Fruit fly (Drosophila melanogaster): ENCODE measurements around the gene CG10949.
A peak's percentile ranks its signal among the peaks of the same experiment; 100 is the strongest.

CG10949 gene

DNA sequence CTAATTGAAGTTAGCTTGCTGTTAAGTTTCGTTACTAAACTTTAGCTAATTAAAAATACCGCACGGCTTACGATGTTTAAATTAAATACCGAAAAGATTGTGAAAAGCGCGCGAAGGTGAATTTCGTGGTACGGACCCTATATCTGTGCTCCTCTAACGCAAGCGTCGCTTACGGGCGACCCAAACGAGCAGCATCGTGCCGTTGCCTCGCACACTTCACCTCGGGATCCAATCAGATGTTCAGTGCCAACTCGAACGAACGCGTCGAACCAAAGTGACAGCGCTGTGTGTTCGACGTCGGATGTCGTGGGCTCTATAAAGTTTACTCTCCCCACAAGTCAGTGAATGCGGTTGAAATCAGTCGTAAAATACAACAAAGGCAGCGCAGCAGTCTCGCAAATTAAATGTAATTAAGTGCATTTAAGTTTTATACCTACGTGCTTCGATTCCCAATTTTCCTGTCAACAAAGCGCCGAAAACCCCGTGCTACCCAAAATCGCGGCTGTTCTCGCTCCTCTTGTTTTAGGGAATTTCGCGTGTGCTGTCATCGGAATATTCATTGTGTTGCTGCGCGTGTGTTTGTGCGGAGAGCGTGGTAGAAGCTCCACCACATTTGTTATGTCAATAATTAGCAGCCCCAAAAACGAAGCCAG lies 12.2 kb upstream of the CG10949 start (continued):
- TF ChIP-seq Ada2b (GFP tag; IDR thresholded peaks at IDR 0.05) (0 out of 2 replicates have a peak, but pooled peaks have one; percentile 29), HLHmδ (GFP tag; optimal IDR thresholded peaks at IDR 0.05) (no peak), CG4282 (GFP tag; optimal IDR thresholded peaks at IDR 0.05) (no peak), hkb (optimal IDR thresholded peaks at IDR 0.05) (no peak), hkb (GFP tag; IDR thresholded peaks at IDR 0.05) (0 out of 2 replicates have a peak, but pooled peaks have one; percentile 20), CG9609 (GFP tag; optimal IDR thresholded peaks at IDR 0.05) (no peak), CG11247 (GFP tag; IDR thresholded peaks at IDR 0.05) (no peak), zfh1 (GFP tag; IDR thresholded peaks at IDR 0.05) (no peak), CG5180 (GFP tag; optimal IDR thresholded peaks at IDR 0.05) (peak; percentile 100), CG11093 (GFP tag; IDR thresholded peaks at IDR 0.05) (no peak), en (GFP tag; optimal IDR thresholded peaks at IDR 0.05) (no peak), CG43689 (GFP tag; IDR thresholded peaks at IDR 0.05) (no peak), CG17568 (GFP tag; optimal IDR thresholded peaks at IDR 0.05) (no peak), CG12236 (GFP tag; optimal IDR thresholded peaks at IDR 0.05) (no peak), D19A (tag; optimal IDR thresholded peaks at IDR 0.05) (no peak), CG3838 (GFP tag; optimal IDR thresholded peaks at IDR 0.05) (no peak), BtbVII (GFP tag; optimal IDR thresholded peaks at IDR 0.05) (no peak), Trl (optimal IDR thresholded peaks at IDR 0.05) (peak in 1 of 2 experiments; percentile 24), Trl (GFP tag; optimal IDR thresholded peaks at IDR 0.05) (no peak), CG15269 (tag; optimal IDR thresholded peaks at IDR 0.05) (no peak), CG13287 (GFP tag; IDR thresholded peaks at IDR 0.05; ENCODE audit: partially characterized antibody) (peak; percentile 47; the same call in 1 of the 2 replicates), sisA (GFP tag; IDR thresholded peaks at IDR 0.05) (no peak), Side (GFP tag; optimal IDR thresholded peaks at IDR 0.05) (no peak)

DNA sequence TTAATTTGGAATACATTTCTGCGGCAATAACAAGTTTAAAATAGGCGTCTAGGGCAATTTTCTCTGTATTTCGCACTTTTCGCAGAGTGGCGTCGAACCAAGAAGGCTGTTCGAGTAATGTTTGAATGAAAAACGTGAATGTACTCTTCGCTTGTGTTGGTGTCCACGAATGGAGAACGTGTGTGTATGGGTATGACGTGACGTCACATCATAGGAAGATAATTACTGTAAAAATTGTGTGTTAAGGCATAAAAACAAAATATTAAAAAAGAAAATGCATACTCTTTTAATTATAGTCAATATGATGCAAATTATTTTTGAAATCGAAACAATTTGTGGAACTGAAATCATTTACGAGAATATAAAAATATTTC lies 11.7 kb upstream of the CG10949 start:
- TF ChIP-seq CG6654 (GFP tag; optimal IDR thresholded peaks at IDR 0.05) (no peak), CG6689 (GFP tag; IDR thresholded peaks at IDR 0.05) (peak; percentile 26; the same call in 1 of the 2 replicates), TFAM (GFP tag; optimal IDR thresholded peaks at IDR 0.05) (no peak), CG9437 (GFP tag; optimal IDR thresholded peaks at IDR 0.05) (peak; percentile 50), CG13775 (GFP tag; optimal IDR thresholded peaks at IDR 0.05) (no peak), sens (GFP tag) (peak; percentile 85), CG2712 (tag; optimal IDR thresholded peaks at IDR 0.05) (peak; percentile 13), cg (GFP tag; optimal IDR thresholded peaks at IDR 0.05) (peak; percentile 38), CG30403 (GFP tag; optimal IDR thresholded peaks at IDR 0.05) (no peak)

DNA sequence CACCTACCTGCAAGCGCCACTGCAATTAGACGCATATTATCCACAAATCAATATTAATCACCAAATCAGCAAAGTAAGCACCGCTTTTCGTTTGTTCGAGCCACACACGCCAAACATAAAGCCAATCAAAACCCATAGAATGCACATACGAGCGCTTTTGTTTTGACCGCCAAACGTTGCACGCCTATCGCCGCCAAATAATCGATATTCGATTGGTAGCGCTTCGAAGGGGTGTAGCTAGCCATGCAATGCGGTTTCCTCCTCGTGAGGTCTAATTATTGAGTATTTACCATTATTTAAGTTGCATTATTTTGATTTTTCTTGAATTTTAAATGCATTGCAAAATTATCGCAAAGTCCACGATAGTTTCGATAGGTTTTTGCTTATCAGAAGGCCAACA lies 10.7 kb upstream of the CG10949 start:
- peak; percentile 66 for TF ChIP-seq Dref (GFP tag; IDR thresholded peaks at IDR 0.05)
- TF ChIP-seq Scr (GFP tag; IDR thresholded peaks at IDR 0.05; ENCODE audit: partially characterized antibody) = peak; percentile 73
- peak; percentile 87 for TF ChIP-seq HLH4C (GFP tag; IDR thresholded peaks at IDR 0.05; ENCODE audit: partially characterized antibody)
- peak; percentile 65 for TF ChIP-seq Bgb (GFP tag; IDR thresholded peaks at IDR 0.05; ENCODE audit: partially characterized antibody)
- TF ChIP-seq inv (GFP tag; IDR thresholded peaks at IDR 0.05; ENCODE audit: partially characterized antibody) = peak; percentile 47; the same call in 1 of the 2 replicates
- TF ChIP-seq CG2116 (GFP tag; optimal IDR thresholded peaks at IDR 0.05) = peak; percentile 72
- no peak for TF ChIP-seq CG17829 (tag; optimal IDR thresholded peaks at IDR 0.05)
- 0 out of 4 replicates have a peak, but pooled peaks have one; percentile 53 for TF ChIP-seq chinmo (GFP tag; IDR thresholded peaks at IDR 0.05; ENCODE audit: partially characterized antibody)
- peak; percentile 76 for TF ChIP-seq vnd (GFP tag; IDR thresholded peaks at IDR 0.05; ENCODE audit: partially characterized antibody)
- TF ChIP-seq zf30C (GFP tag; optimal IDR thresholded peaks at IDR 0.05) = no peak
- TF ChIP-seq CG6813 (GFP tag; optimal IDR thresholded peaks at IDR 0.05) = no peak
- peak; percentile 59 for TF ChIP-seq unc-4 (GFP tag; IDR thresholded peaks at IDR 0.05; ENCODE audit: partially characterized antibody)
- peak; percentile 74 for TF ChIP-seq CG14860 (GFP tag; IDR thresholded peaks at IDR 0.05; ENCODE audit: partially characterized antibody)
- TF ChIP-seq stwl (tag; optimal IDR thresholded peaks at IDR 0.05) = peak; percentile 26
- peak; percentile 82 for TF ChIP-seq Doc3 (GFP tag; IDR thresholded peaks at IDR 0.05; ENCODE audit: partially characterized antibody)
- peak; percentile 79 for TF ChIP-seq sna (GFP tag; IDR thresholded peaks at IDR 0.05; ENCODE audit: partially characterized antibody)
- no peak for TF ChIP-seq CG3838 (GFP tag; optimal IDR thresholded peaks at IDR 0.05)
- TF ChIP-seq HmgZ (tag; optimal IDR thresholded peaks at IDR 0.05) = no peak
